Worm (Caenorhabditis elegans) whole organism, midembryonic: ENCODE results near the gene ubc-9.

ENCODE experiments used
- T22C8.4 ChIP-seq: fragments of 200-800 bp; sonication (Bioruptor generic); IDR thresholded peaks from 2 replicates; pipeline ENCODE4 v1.3.6; 2022; ENCODE audit warnings: missing genetic modification characterization, missing compliant biosample characterization
- flt-1 ChIP-seq: fragments of 200-800 bp; sonication (Bioruptor generic); IDR thresholded peaks from 2 replicates; pipeline ENCODE4 v1.3.6; 2022; ENCODE audit warnings: missing genetic modification characterization, missing compliant biosample characterization
- tab-1 ChIP-seq: fragments of 200-800 bp; sonication (Bioruptor generic); IDR thresholded peaks from 2 replicates; pipeline ENCODE4 v1.3.6; 2022; ENCODE audit warnings: missing genetic modification characterization, missing compliant biosample characterization
- ztf-23 ChIP-seq: fragments of 200-800 bp; sonication (Bioruptor generic); IDR thresholded peaks from 2 replicates; pipeline ENCODE4 v1.3.6; 2022; ENCODE audit warnings: missing genetic modification reagents, missing genetic modification characterization, missing compliant biosample characterization

DNA sequence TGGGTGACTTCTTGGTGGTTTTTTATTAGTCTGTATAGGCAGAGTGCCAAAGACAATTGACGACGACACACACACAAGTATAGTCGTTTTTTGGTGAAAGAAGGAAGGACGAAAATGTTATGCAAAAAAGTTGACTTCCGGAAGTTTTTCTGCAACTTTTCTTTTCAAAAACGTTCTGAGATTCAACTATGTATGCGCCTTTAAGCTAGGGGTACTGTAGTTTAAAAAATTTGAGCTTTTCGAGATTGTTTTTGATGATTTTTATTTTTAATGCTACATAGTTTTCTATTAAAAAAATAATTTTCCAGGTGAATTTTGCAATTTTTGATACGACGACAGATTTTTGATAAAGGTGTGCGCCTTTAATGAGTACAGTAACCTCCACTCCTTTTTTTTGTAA lies 17.0 kb downstream of the ubc-9 start:
- TF ChIP-seq tab-1 (GFP tag; lab: Robert Waterston, UW) (no peak), ztf-23 (GFP tag; lab: Robert Waterston, UW) (no peak), flt-1 (GFP tag; lab: Robert Waterston, UW) (no peak), T22C8.4 (GFP tag; lab: Robert Waterston, UW) (no peak)
